Fruit fly (Drosophila melanogaster) whole organism, embryonic: ENCODE results near the gene RpL7A.

Experiments used
- Atf6 ChIP-seq: fragments of 200-800 bp; sonication (Bioruptor generic); IDR thresholded peaks from 2 replicates; pipeline ENCODE4 v1.3.6; 2022; ENCODE audit warnings: missing biosample characterization, missing genetic modification characterization
- CG10147 ChIP-seq: fragments of 200-800 bp; sonication (Bioruptor generic); optimal IDR thresholded peaks from 2 replicates; lab custom pipeline; 2019; ENCODE audit warnings: missing biosample characterization, mild to moderate bottlenecking, missing genetic modification characterization, moderate library complexity
- CG11085 ChIP-seq: fragments of 200-800 bp; sonication (Bioruptor generic); IDR thresholded peaks from 2 replicates; pipeline ENCODE4 v1.3.6; 2022; ENCODE audit warnings: missing biosample characterization, missing genetic modification characterization
- CG11560 ChIP-seq: fragments of 200-800 bp; sonication (Bioruptor generic); IDR thresholded peaks from 3 replicates; pipeline ENCODE4 v1.3.6; 2022; ENCODE audit warnings: missing biosample characterization, missing genetic modification characterization
- CG12391 ChIP-seq: fragments of 200-800 bp; sonication (Bioruptor generic); optimal IDR thresholded peaks from 3 replicates; lab custom pipeline; 2018; ENCODE audit warnings: missing biosample characterization, mild to moderate bottlenecking, missing genetic modification characterization, moderate library complexity
- CG12769 ChIP-seq: fragments of 200-800 bp; sonication (Bioruptor generic); optimal IDR thresholded peaks from 2 replicates; lab custom pipeline; 2019; ENCODE audit warnings: missing biosample characterization, mild to moderate bottlenecking, missing genetic modification characterization, moderate library complexity
- CG13296 ChIP-seq: fragments of 200-800 bp; sonication (Bioruptor generic); optimal IDR thresholded peaks from 3 replicates; lab custom pipeline; 2018; ENCODE audit warnings: missing biosample characterization, mild to moderate bottlenecking, missing genetic modification characterization
- CG14965 ChIP-seq: fragments of 200-800 bp; sonication (Bioruptor generic); optimal IDR thresholded peaks from 2 replicates; lab custom pipeline; 2016; ENCODE audit warnings: missing biosample characterization, missing genetic modification characterization, borderline replicate concordance
- CG15073 ChIP-seq: fragments of 200-800 bp; sonication (Bioruptor generic); optimal IDR thresholded peaks from 2 replicates; lab custom pipeline; 2016; ENCODE audit warnings: missing biosample characterization, missing genetic modification characterization
- CG17802 ChIP-seq: fragments of 200-800 bp; sonication (Bioruptor generic); optimal IDR thresholded peaks from 2 replicates; lab custom pipeline; 2018; ENCODE audit warnings: missing biosample characterization, mild to moderate bottlenecking, missing genetic modification characterization, moderate library complexity
- CG17829 ChIP-seq: fragments of 200-800 bp; optimal IDR thresholded peaks from 2 replicates; lab custom pipeline; 2019; ENCODE audit warnings: missing biosample characterization, mild to moderate bottlenecking, missing genetic modification characterization, moderate library complexity
- CG18011 ChIP-seq: fragments of 200-800 bp; sonication (Bioruptor generic); optimal IDR thresholded peaks from 2 replicates; lab custom pipeline; 2017; ENCODE audit warnings: missing biosample characterization, missing genetic modification characterization, mild to moderate bottlenecking, moderate library complexity, missing genotype
- CG18262 ChIP-seq: fragments of 200-800 bp; optimal IDR thresholded peaks from 3 replicates; lab custom pipeline; 2019; ENCODE audit warnings: missing biosample characterization, mild to moderate bottlenecking, missing genetic modification characterization, moderate library complexity
- CG18599 ChIP-seq: fragments of 200-800 bp; sonication (Bioruptor generic); optimal IDR thresholded peaks from 3 replicates; lab custom pipeline; 2017; ENCODE audit warnings: missing biosample characterization, missing genetic modification characterization, mild to moderate bottlenecking, moderate library complexity, missing genetic modification reagents
- CG4360 ChIP-seq: fragments of 200-800 bp; sonication (Bioruptor generic); IDR thresholded peaks from 2 replicates; pipeline ENCODE4 v1.3.6; 2022; ENCODE audit warnings: missing biosample characterization, missing genetic modification characterization
- CG5180 ChIP-seq: fragments of 200-800 bp; sonication (Bioruptor generic); optimal IDR thresholded peaks from 3 replicates; lab custom pipeline; 2017; ENCODE audit warnings: missing biosample characterization, missing genetic modification characterization, mild to moderate bottlenecking, moderate library complexity, missing genetic modification reagents
- CG5953 ChIP-seq: fragments of 200-800 bp; sonication (Bioruptor generic); IDR thresholded peaks from 2 replicates; pipeline ENCODE4 v1.3.6; 2022; ENCODE audit warnings: missing biosample characterization, missing genetic modification characterization
- CG6791 ChIP-seq: fragments of 200-800 bp; sonication (Bioruptor generic); IDR thresholded peaks from 3 replicates; pipeline ENCODE4 v1.3.6; 2022; ENCODE audit warnings: missing biosample characterization, missing genetic modification characterization; ENCODE audit not compliant: partially characterized antibody
- CG7357 ChIP-seq: fragments of 200-800 bp; sonication (Bioruptor generic); IDR thresholded peaks from 3 replicates; pipeline ENCODE4 v1.3.6; 2022; ENCODE audit warnings: missing biosample characterization, missing genetic modification characterization
- CG8281 ChIP-seq: fragments of 200-800 bp; sonication (Bioruptor generic); optimal IDR thresholded peaks from 2 replicates; lab custom pipeline; 2018; ENCODE audit warnings: missing biosample characterization, mild to moderate bottlenecking, missing genetic modification characterization, moderate library complexity
- CG9932 ChIP-seq: fragments of 200-800 bp; sonication (Bioruptor generic); IDR thresholded peaks from 2 replicates; pipeline ENCODE4 v1.3.6; 2022; ENCODE audit warnings: missing biosample characterization, missing genetic modification characterization
- D ChIP-seq, 2 experiments: fragments of 200-800 bp in 1 of 2; fragments of >200 bp in 1 of 2; sonication (Bioruptor generic) in 1 of 2; optimal IDR thresholded peaks; 2 replicates in 1 of 2; 3 replicates in 1 of 2; lab custom pipeline; 2017; ENCODE audit warnings: mild to moderate bottlenecking in 1 of 2, missing biosample characterization in 1 of 2, missing genetic modification characterization in 1 of 2, missing genetic modification reagents in 1 of 2
- E2f1 ChIP-seq: fragments of 200-800 bp; sonication (Bioruptor generic); IDR thresholded peaks from 2 replicates; pipeline ENCODE4 v1.3.6; 2022; ENCODE audit warnings: missing biosample characterization, missing genetic modification characterization
- Fer3 ChIP-seq: fragments of 200-800 bp; sonication (Bioruptor generic); optimal IDR thresholded peaks from 2 replicates; lab custom pipeline; 2018; ENCODE audit warnings: missing biosample characterization, mild to moderate bottlenecking, missing genetic modification characterization, moderate library complexity
- Hr39 ChIP-seq: fragments of >200 bp; optimal IDR thresholded peaks from 2 replicates; lab custom pipeline; 2017
- Hr51 ChIP-seq, 2 experiments: fragments of 200-800 bp; sonication (Bioruptor generic); optimal IDR thresholded peaks; 2 replicates in 1 of 2; 3 replicates in 1 of 2; lab custom pipeline; 2016 to 2018; ENCODE audit warnings: missing biosample characterization in 2 of 2, missing genetic modification characterization in 2 of 2, mild to moderate bottlenecking in 1 of 2, moderate library complexity in 1 of 2
- MBD-R2 ChIP-seq: fragments of 200-800 bp; sonication (Bioruptor generic); IDR thresholded peaks from 2 replicates; pipeline ENCODE4 v1.3.6; 2022; ENCODE audit warnings: missing biosample characterization, missing genetic modification characterization
- MESR4 ChIP-seq: fragments of 200-800 bp; sonication (Bioruptor generic); optimal IDR thresholded peaks from 2 replicates; lab custom pipeline; 2018; ENCODE audit warnings: missing biosample characterization, mild to moderate bottlenecking, missing genetic modification characterization, moderate library complexity
- Optix ChIP-seq: fragments of 200-800 bp; sonication (Bioruptor generic); IDR thresholded peaks from 3 replicates; pipeline ENCODE4 v1.3.6; 2022; ENCODE audit warnings: missing biosample characterization, missing genetic modification characterization
- Ptx1 ChIP-seq: fragments of 200-800 bp; sonication (Bioruptor generic); IDR thresholded peaks from 2 replicates; pipeline ENCODE4 v1.3.6; 2022; ENCODE audit warnings: missing biosample characterization, missing genetic modification characterization
- Sox102F ChIP-seq: fragments of 200-800 bp; sonication (Bioruptor generic); optimal IDR thresholded peaks from 2 replicates; lab custom pipeline; 2018; ENCODE audit warnings: missing biosample characterization, mild to moderate bottlenecking, missing genetic modification characterization, moderate library complexity
- cad ChIP-seq: fragments of >200 bp; optimal IDR thresholded peaks from 2 replicates; lab custom pipeline; 2017; ENCODE audit warnings: missing biosample characterization, missing genetic modification characterization
- gsb ChIP-seq: fragments of 200-800 bp; sonication (Bioruptor generic); IDR thresholded peaks from 2 replicates; pipeline ENCODE4 v1.3.6; 2022; ENCODE audit warnings: missing biosample characterization, missing genetic modification characterization
- hbn ChIP-seq: fragments of 200-800 bp; sonication (Bioruptor generic); IDR thresholded peaks from 2 replicates; pipeline ENCODE4 v1.3.6; 2022; ENCODE audit warnings: missing biosample characterization, missing genetic modification characterization; ENCODE audit not compliant: partially characterized antibody
- hth ChIP-seq: fragments of >200 bp; optimal IDR thresholded peaks from 2 replicates; lab custom pipeline; 2017; ENCODE audit warnings: inconsistent platforms
- lov ChIP-seq, 2 experiments: fragments of 200-800 bp in 1 of 2; fragments of >200 bp in 1 of 2; sonication (Bioruptor generic) in 1 of 2; IDR thresholded peaks in 1 of 2; optimal IDR thresholded peaks in 1 of 2; 2 replicates in 1 of 2; 3 replicates in 1 of 2; pipeline versions ENCODE4 v1.3.6 to Lab custom; 2017 to 2022; ENCODE audit warnings: missing biosample characterization in 1 of 2, missing genetic modification characterization in 1 of 2
- mam ChIP-seq: fragments of 200-800 bp; sonication (Bioruptor generic); optimal IDR thresholded peaks from 3 replicates; lab custom pipeline; 2016; ENCODE audit warnings: missing biosample characterization, missing genetic modification characterization
- mirr ChIP-seq: fragments of 200-800 bp; sonication (Bioruptor generic); optimal IDR thresholded peaks from 3 replicates; lab custom pipeline; 2018; ENCODE audit warnings: missing biosample characterization, mild to moderate bottlenecking, missing genetic modification characterization
- nau ChIP-seq: fragments of 200-800 bp; sonication (Bioruptor generic); optimal IDR thresholded peaks from 3 replicates; lab custom pipeline; 2017; ENCODE audit warnings: missing biosample characterization, mild to moderate bottlenecking, missing genetic modification characterization, missing genetic modification reagents
- psq ChIP-seq: fragments of 200-800 bp; sonication (Bioruptor generic); optimal IDR thresholded peaks from 2 replicates; lab custom pipeline; 2017; ENCODE audit warnings: missing biosample characterization, missing genetic modification characterization
- schlank ChIP-seq: fragments of 200-800 bp; sonication (Bioruptor generic); optimal IDR thresholded peaks from 2 replicates; lab custom pipeline; 2018; ENCODE audit warnings: missing biosample characterization, mild to moderate bottlenecking, missing genetic modification characterization
- sna ChIP-seq: fragments of 200-800 bp; sonication (Bioruptor generic); IDR thresholded peaks from 2 replicates; pipeline ENCODE4 v1.3.6; 2022; ENCODE audit warnings: missing biosample characterization, missing genetic modification characterization; ENCODE audit not compliant: partially characterized antibody
- tll ChIP-seq, 2 experiments: fragments of 200-800 bp in 1 of 2; fragments of >200 bp in 1 of 2; sonication (Bioruptor generic) in 1 of 2; optimal IDR thresholded peaks; 2 replicates each; lab custom pipeline; 2017 to 2019; ENCODE audit warnings: missing biosample characterization in 2 of 2, missing genetic modification characterization in 2 of 2, mild to moderate bottlenecking in 1 of 2, moderate library complexity in 1 of 2
- unc-4 ChIP-seq: fragments of 200-800 bp; sonication (Bioruptor generic); IDR thresholded peaks from 2 replicates; pipeline ENCODE4 v1.3.6; 2022; ENCODE audit warnings: missing biosample characterization, missing genetic modification characterization; ENCODE audit not compliant: partially characterized antibody
- vvl ChIP-seq: fragments of 200-800 bp; sonication (Bioruptor generic); IDR thresholded peaks from 2 replicates; pipeline ENCODE4 v1.3.6; 2022; ENCODE audit warnings: missing biosample characterization, missing genetic modification characterization
- z ChIP-seq: fragments of 200-800 bp; sonication (Bioruptor generic); IDR thresholded peaks from 3 replicates; pipeline ENCODE4 v1.3.6; 2022; ENCODE audit warnings: missing biosample characterization, missing genetic modification characterization
- zen ChIP-seq: fragments of 200-800 bp; sonication (Bioruptor generic); optimal IDR thresholded peaks from 3 replicates; lab custom pipeline; 2018; ENCODE audit warnings: missing biosample characterization, mild to moderate bottlenecking, missing genetic modification characterization, moderate library complexity

Gene RpL7A

DNA sequence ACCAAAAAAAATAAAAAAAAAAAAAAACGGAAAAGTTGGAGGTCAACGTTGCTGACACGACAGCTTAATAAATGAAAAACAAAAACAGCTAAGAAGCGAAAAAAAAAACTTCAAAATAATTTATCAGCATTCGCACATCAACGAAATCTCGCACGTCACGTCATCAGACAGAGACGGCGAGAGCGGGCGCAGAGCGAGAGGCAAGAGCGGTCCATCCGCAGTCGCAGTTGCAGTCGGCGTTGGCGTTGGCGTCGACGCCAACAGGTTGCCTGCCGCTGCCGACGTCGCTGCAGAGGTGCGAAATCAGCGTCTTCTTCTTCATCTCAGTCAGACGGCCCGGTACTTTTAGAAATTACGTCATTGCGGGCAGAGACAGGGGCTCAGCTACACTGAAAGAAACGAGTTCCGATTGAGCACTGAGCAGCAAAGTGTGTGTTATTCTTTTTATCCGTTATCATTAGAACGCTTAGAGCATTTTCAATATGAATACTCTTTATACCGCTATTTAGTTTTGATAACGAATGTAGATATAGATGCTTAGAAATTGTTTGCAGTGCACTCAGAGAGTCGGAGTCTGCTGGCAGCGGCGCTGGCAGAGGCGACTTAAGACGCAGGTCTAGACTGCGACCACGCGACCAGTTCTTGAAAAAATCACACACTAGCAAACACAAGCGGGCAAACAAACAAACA, 16.4 kb upstream of the RpL7A start (continued):
- TF ChIP-seq CG14965 (GFP tag; lab: Kevin White, UChicago), result peak; percentile 83
- TF ChIP-seq hth (lab: Kevin White, UChicago), result no peak
- peak; percentile 74 for TF ChIP-seq CG18011 (GFP tag; lab: Kevin White, UChicago)
- TF ChIP-seq CG18262 (tag; lab: Kevin White, UChicago), result peak; percentile 94
- peak; percentile 97 for TF ChIP-seq CG17829 (tag; lab: Kevin White, UChicago)
- TF ChIP-seq Optix, result peak; percentile 94
- peak; percentile 97 for TF ChIP-seq Atf6 (GFP tag; lab: Robert Waterston, UW)
- TF ChIP-seq mirr (GFP tag; lab: Kevin White, UChicago), result peak; percentile 95
- TF ChIP-seq CG9932 (GFP tag; lab: Robert Waterston, UW), result peak; percentile 98
- peak; percentile 97 for TF ChIP-seq zen (tag; lab: Kevin White, UChicago)
- no peak for TF ChIP-seq cad (GFP tag; lab: Kevin White, UChicago)
- peak; percentile 89 to 93 for TF ChIP-seq Hr51 (GFP tag; optimal IDR thresholded peaks at IDR 0.05; lab: Kevin White, UChicago)
- peak in 1 of 2 experiments; percentile 63 for TF ChIP-seq tll (GFP tag; optimal IDR thresholded peaks at IDR 0.05; lab: Kevin White, UChicago)
- peak; percentile 95 for TF ChIP-seq gsb (GFP tag; lab: Robert Waterston, UW)
- peak; percentile 73 for TF ChIP-seq CG8281 (tag; lab: Kevin White, UChicago)
- TF ChIP-seq CG10147 (GFP tag; lab: Kevin White, UChicago), result peak; percentile 96
- TF ChIP-seq CG13296 (GFP tag; lab: Kevin White, UChicago), result peak; percentile 96
- TF ChIP-seq CG11085 (GFP tag; lab: Robert Waterston, UW), result peak; percentile 94
- TF ChIP-seq Sox102F (GFP tag; lab: Kevin White, UChicago), result peak; percentile 90
- TF ChIP-seq mam (GFP tag; lab: Kevin White, UChicago), result peak; percentile 96
- peak; percentile 69; the same call in 2 of the 3 replicates for TF ChIP-seq z (GFP tag; lab: Robert Waterston, UW)
- TF ChIP-seq Fer3 (tag; lab: Kevin White, UChicago), result peak; percentile 97
- peak; percentile 85 for TF ChIP-seq CG5953 (GFP tag; lab: Robert Waterston, UW)
- peak; percentile 84 for TF ChIP-seq CG5180
- TF ChIP-seq unc-4 (GFP tag; lab: Robert Waterston, UW), result no peak
- TF ChIP-seq CG12391 (tag; lab: Kevin White, UChicago), result peak; percentile 92
- peak; percentile 92 for TF ChIP-seq schlank (tag; lab: Kevin White, UChicago)
- peak; percentile 94 for TF ChIP-seq Ptx1 (GFP tag; lab: Robert Waterston, UW)
- TF ChIP-seq sna (GFP tag; lab: Robert Waterston, UW), result no peak
- TF ChIP-seq MESR4 (GFP tag; lab: Kevin White, UChicago), result peak; percentile 54
- peak; percentile 97 for TF ChIP-seq CG12769 (tag; lab: Kevin White, UChicago)
- no peak for TF ChIP-seq Hr39 (lab: Kevin White, UChicago)
- TF ChIP-seq psq (GFP tag; lab: Kevin White, UChicago), result peak; percentile 72
- TF ChIP-seq CG7357, result peak; percentile 90
- peak; percentile 87 for TF ChIP-seq CG11560 (tag; lab: Robert Waterston, UW)
- TF ChIP-seq MBD-R2 (GFP tag; lab: Robert Waterston, UW), result peak; percentile 95
- no peak for TF ChIP-seq CG6791 (GFP tag; lab: Robert Waterston, UW)
- no peak for TF ChIP-seq lov (optimal IDR thresholded peaks at IDR 0.05; lab: Kevin White, UChicago)
- TF ChIP-seq lov (GFP tag; IDR thresholded peaks at IDR 0.05; lab: Robert Waterston, UW), result peak; percentile 95
- peak; percentile 94 for TF ChIP-seq E2f1 (GFP tag; lab: Robert Waterston, UW)
- peak; percentile 67 for TF ChIP-seq CG15073 (GFP tag; lab: Kevin White, UChicago)
- TF ChIP-seq CG18599 (GFP tag; lab: Kevin White, UChicago), result peak; percentile 98
- TF ChIP-seq hbn (GFP tag; lab: Robert Waterston, UW), result no peak
- TF ChIP-seq D (optimal IDR thresholded peaks at IDR 0.05; lab: Kevin White, UChicago), result no peak
- TF ChIP-seq D (GFP tag; optimal IDR thresholded peaks at IDR 0.05; lab: Kevin White, UChicago), result peak; percentile 93
- peak; percentile 98 for TF ChIP-seq vvl (GFP tag; lab: Robert Waterston, UW)
- TF ChIP-seq nau (GFP tag; lab: Kevin White, UChicago), result no peak
- peak; percentile 76 for TF ChIP-seq CG4360 (GFP tag; lab: Robert Waterston, UW)
- peak; percentile 85 for TF ChIP-seq CG17802 (tag; lab: Kevin White, UChicago)
